Worm (Caenorhabditis elegans) whole organism, mixed stage, embryonic: ENCODE results near the gene C08E3.1.
"Not testable (repeated sequence)": the region's sequence is repeated elsewhere in the genome, so short reads cannot be mapped to it uniquely, and the experiment has no call there.

Experiments
- M03D4.4 ChIP-seq: sonication (generic microtip); optimal IDR thresholded peaks from 2 replicates; lab custom pipeline; 2017; ENCODE audit warnings: mild to moderate bottlenecking, missing genetic modification characterization, missing compliant biosample characterization
- bed-3 ChIP-seq: fragments of 200-800 bp; sonication (Bioruptor generic); optimal IDR thresholded peaks from 3 replicates; lab custom pipeline; 2018; ENCODE audit warnings: mild to moderate bottlenecking, missing genetic modification characterization, moderate library complexity, missing compliant biosample characterization
- blmp-1 ChIP-seq: fragments of 150-350 bp; optimal IDR thresholded peaks from 2 replicates; lab custom pipeline; 2014; ENCODE audit warnings: missing biosample characterization, missing genetic modification characterization
- ceh-39 ChIP-seq: fragments of 150-350 bp; optimal IDR thresholded peaks from 2 replicates; lab custom pipeline; 2014; ENCODE audit warnings: missing biosample characterization, missing genetic modification characterization
- ceh-43 ChIP-seq: fragments of 200-800 bp; sonication (Bioruptor generic); optimal IDR thresholded peaks from 2 replicates; lab custom pipeline; 2018; ENCODE audit warnings: mild to moderate bottlenecking, missing genetic modification characterization, moderate library complexity, missing compliant biosample characterization
- ceh-83 ChIP-seq: fragments of 200-800 bp; sonication (Bioruptor generic); optimal IDR thresholded peaks from 2 replicates; lab custom pipeline; 2018; ENCODE audit warnings: mild to moderate bottlenecking, missing genetic modification characterization, missing compliant biosample characterization
- ces-1 ChIP-seq: fragments of 150-350 bp; optimal IDR thresholded peaks from 2 replicates; lab custom pipeline; 2014; ENCODE audit warnings: missing biosample characterization, missing genetic modification reagents, missing genetic modification characterization
- cnd-1 ChIP-seq: fragments of 200-800 bp; sonication (Bioruptor generic); optimal IDR thresholded peaks from 2 replicates; lab custom pipeline; 2018; ENCODE audit warnings: mild to moderate bottlenecking, missing genetic modification characterization, missing compliant biosample characterization
- drap-1 ChIP-seq: fragments of 200-800 bp; sonication (Bioruptor generic); optimal IDR thresholded peaks from 3 replicates; lab custom pipeline; 2018; ENCODE audit warnings: mild to moderate bottlenecking, missing genetic modification characterization, missing compliant biosample characterization
- flh-1 ChIP-seq: fragments of 200-800 bp; sonication (Bioruptor generic); optimal IDR thresholded peaks from 2 replicates; lab custom pipeline; 2018; ENCODE audit warnings: mild to moderate bottlenecking, missing genetic modification characterization, moderate library complexity, missing compliant biosample characterization
- hlh-1 ChIP-seq: fragments of 150-350 bp; optimal IDR thresholded peaks from 2 replicates; lab custom pipeline; 2014; ENCODE audit warnings: missing biosample characterization, missing genetic modification reagents, missing genetic modification characterization
- lin-32 ChIP-seq: fragments of 200-800 bp; sonication (Bioruptor generic); optimal IDR thresholded peaks from 2 replicates; lab custom pipeline; 2018; ENCODE audit warnings: mild to moderate bottlenecking, missing genetic modification characterization, missing compliant biosample characterization
- mab-5 ChIP-seq: fragments of 150-350 bp; optimal IDR thresholded peaks from 2 replicates; lab custom pipeline; 2014; ENCODE audit warnings: missing biosample characterization, missing genetic modification characterization
- mep-1 ChIP-seq: fragments of 150-350 bp; optimal IDR thresholded peaks from 2 replicates; lab custom pipeline; 2017; ENCODE audit warnings: missing biosample characterization, missing genetic modification reagents, missing genetic modification characterization, inconsistent platforms
- nhr-2 ChIP-seq: fragments of 150-350 bp; optimal IDR thresholded peaks from 2 replicates; lab custom pipeline; 2014; ENCODE audit warnings: missing biosample characterization, missing genetic modification characterization
- nhr-28 ChIP-seq: fragments of 150-350 bp; optimal IDR thresholded peaks from 2 replicates; lab custom pipeline; 2014; ENCODE audit warnings: missing biosample characterization, missing genetic modification characterization
- nhr-76 ChIP-seq: sonication (generic microtip); optimal IDR thresholded peaks from 2 replicates; lab custom pipeline; 2017; ENCODE audit warnings: missing biosample characterization, missing genetic modification characterization
- sem-2 ChIP-seq: fragments of 200-800 bp; sonication (Bioruptor generic); optimal IDR thresholded peaks from 2 replicates; lab custom pipeline; 2018; ENCODE audit warnings: mild to moderate bottlenecking, missing genetic modification characterization, missing compliant biosample characterization
- sptf-1 ChIP-seq: sonication (generic microtip); optimal IDR thresholded peaks from 2 replicates; lab custom pipeline; 2017; ENCODE audit warnings: mild to moderate bottlenecking, missing genetic modification characterization, moderate library complexity, missing compliant biosample characterization
- tbx-8 ChIP-seq: fragments of 200-800 bp; sonication (Bioruptor generic); optimal IDR thresholded peaks from 2 replicates; lab custom pipeline; 2018; ENCODE audit warnings: mild to moderate bottlenecking, missing genetic modification characterization, moderate library complexity, missing compliant biosample characterization
- unc-120 ChIP-seq: sonication (generic microtip); optimal IDR thresholded peaks from 2 replicates; lab custom pipeline; 2017; ENCODE audit warnings: missing genetic modification characterization, missing compliant biosample characterization; ENCODE audit not compliant: poor library complexity, severe bottlenecking
- unc-39 ChIP-seq: fragments of 150-350 bp; optimal IDR thresholded peaks from 2 replicates; lab custom pipeline; 2014; ENCODE audit warnings: missing biosample characterization, missing genetic modification characterization
- unc-62 ChIP-seq: fragments of 150-350 bp; optimal IDR thresholded peaks from 2 replicates; lab custom pipeline; 2014; ENCODE audit warnings: missing biosample characterization, missing genetic modification reagents, missing genetic modification characterization
- zip-8 ChIP-seq: fragments of 150-350 bp; optimal IDR thresholded peaks from 2 replicates; lab custom pipeline; 2014; ENCODE audit warnings: missing biosample characterization, missing genetic modification characterization
- ztf-11 ChIP-seq: fragments of 150-350 bp; optimal IDR thresholded peaks from 2 replicates; lab custom pipeline; 2014; ENCODE audit warnings: missing biosample characterization, missing genetic modification characterization

C08E3.1 gene

DNA sequence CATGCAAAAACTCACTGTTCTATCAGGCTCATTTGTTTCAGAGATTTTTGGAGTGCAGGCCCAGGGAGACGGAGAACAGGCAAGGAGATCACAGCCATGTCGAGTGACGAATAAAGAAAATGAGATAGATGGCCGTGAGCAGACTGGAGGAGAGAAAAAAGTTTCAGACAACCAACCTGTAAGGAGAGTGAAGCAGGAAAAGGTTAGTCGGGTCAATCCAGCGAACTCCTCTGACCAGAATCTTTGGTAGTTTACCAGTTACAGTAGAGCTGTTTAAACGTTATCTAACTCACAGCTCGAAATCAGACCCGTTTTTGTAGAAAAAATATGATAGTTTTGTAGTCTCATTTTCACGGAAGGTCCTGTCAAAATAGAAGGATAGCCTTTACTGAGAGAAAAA is 15.2 kb downstream of the C08E3.1 start, which contains the start of gene fbxb-21:
Gene fbxb-21, minus strand, starts transcription at position 101 of the 400 bp plus-strand sequence.
- TF ChIP-seq sptf-1 (tag; lab: Kevin White, UChicago) (no peak), hlh-1 (tag; lab: Kevin White, UChicago) (no peak), lin-32 (GFP tag; lab: Kevin White, UChicago) (no peak), ceh-83 (no peak), blmp-1 (tag; lab: Kevin White, UChicago) (no peak), ztf-11 (tag; lab: Kevin White, UChicago) (no peak), nhr-28 (tag; lab: Kevin White, UChicago) (no peak), ceh-39 (tag; lab: Kevin White, UChicago) (no peak), bed-3 (GFP tag; lab: Kevin White, UChicago) (no peak), cnd-1 (tag; lab: Kevin White, UChicago) (no peak)

DNA sequence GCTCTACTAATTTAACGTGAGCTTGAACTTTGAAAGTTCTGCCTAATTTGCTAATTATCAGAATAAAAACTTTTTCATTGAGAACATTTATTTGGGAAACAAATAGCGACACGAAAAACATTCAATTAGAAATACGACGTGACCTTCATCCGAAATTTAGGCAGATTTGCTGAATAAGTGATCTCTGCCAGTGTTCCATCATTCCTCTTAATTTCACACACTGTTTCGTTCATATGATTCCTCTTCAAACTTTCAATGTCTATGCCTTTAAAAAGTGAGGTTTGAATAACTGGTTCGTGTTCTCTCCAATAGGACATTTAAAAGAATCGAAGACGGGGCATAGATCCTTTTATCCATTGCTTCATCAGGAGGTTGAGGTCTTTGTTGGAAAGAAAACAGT is 16.9 kb downstream of the C08E3.1 start, which contains the start of gene fbxb-20:
Gene fbxb-20, minus strand, starts transcription at position 101 of the 400 bp plus-strand sequence.
- TF ChIP-seq sptf-1 (tag; lab: Kevin White, UChicago), result no peak
- TF ChIP-seq, all 35 proteins: peak for 0

DNA sequence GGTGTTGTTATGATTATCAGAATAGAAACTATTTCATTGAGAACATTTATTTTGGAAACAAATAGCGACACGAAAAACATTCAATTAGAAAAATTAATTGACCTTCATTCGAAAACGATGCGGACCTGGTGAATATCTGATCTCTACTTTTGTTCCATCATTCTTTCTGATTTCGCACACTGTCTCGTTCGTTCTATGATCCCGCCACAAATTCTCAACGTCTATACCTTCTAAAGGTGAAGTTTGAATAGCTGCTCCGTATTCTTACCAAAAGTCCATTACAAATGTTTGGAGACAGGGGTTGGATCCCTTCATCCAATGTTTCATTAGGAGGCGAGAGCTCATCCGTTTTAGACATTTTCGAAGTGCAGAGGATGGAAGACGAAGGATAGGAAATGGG is 18.2 kb downstream of the C08E3.1 start, which contains the start of gene fbxb-16:
Gene fbxb-16, minus strand, starts transcription at position 101 of the 400 bp plus-strand sequence.
- TF ChIP-seq unc-62 (GFP tag; lab: Kevin White, UChicago) (no peak), sem-2 (no peak), M03D4.4 (tag; lab: Kevin White, UChicago) (no peak), unc-39 (no peak), ceh-43 (GFP tag; lab: Kevin White, UChicago) (no peak), nhr-76 (tag; lab: Kevin White, UChicago) (no peak), nhr-28 (tag; lab: Kevin White, UChicago) (no peak), drap-1 (no peak), nhr-2 (tag; lab: Kevin White, UChicago) (no peak), tbx-8 (GFP tag; lab: Kevin White, UChicago) (no peak), mab-5 (tag; lab: Kevin White, UChicago) (no peak), blmp-1 (tag; lab: Kevin White, UChicago) (no peak), mep-1 (tag; lab: Kevin White, UChicago) (no peak)

DNA sequence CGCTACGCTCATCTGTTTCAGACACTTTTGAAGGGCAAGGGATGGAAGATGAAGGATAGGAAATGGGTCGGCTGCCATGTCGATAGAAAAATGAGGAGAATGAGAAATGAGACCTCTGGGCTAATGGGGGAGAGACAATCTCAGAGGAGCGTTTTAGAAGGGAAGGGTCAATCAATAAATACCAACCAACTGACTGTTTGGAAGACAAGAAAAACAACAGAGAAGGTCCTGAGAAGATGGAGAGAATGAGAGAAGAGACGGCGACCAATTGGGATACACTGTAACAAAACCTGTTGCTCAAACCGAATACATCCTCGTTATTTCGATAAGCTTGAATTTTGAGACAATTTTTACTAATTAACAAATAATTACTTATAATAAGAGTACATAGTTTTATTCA is 19.8 kb downstream of the C08E3.1 start, which contains the start of gene fbxb-15:
Gene fbxb-15, minus strand, starts transcription at position 101 of the 400 bp plus-strand sequence.
- TF ChIP-seq zip-8, result no peak
- TF ChIP-seq ztf-11 (tag; lab: Kevin White, UChicago), result no peak
- no peak for TF ChIP-seq ces-1 (GFP tag; lab: Kevin White, UChicago)
- TF ChIP-seq unc-39, result no peak

DNA sequence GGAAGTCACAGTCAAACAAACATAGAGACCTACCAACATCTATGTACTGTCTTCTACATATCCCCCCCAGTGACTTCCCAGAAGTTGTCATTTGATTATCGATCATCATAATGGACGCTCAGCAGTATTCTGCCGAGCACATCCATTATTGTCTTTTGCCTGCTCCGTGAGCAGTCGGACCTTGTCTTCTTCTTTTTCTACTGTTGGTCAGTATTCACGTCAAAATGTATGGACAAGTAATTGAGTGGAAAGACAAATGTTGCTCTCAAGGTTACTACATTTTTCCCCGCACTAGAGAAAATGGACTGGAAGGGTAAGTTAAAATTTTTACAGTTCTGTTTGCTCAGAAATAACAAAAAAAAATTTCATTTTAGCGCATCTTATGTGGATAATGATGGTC is 21.3 kb downstream of the C08E3.1 start, which contains the start of gene btb-12:
Gene btb-12, plus strand, starts transcription at position 301 of the 400 bp plus-strand sequence.
- TF ChIP-seq M03D4.4 (tag; lab: Kevin White, UChicago) (no peak), ceh-39 (tag; lab: Kevin White, UChicago) (peak; percentile 6), flh-1 (GFP tag; lab: Kevin White, UChicago) (no peak)

DNA sequence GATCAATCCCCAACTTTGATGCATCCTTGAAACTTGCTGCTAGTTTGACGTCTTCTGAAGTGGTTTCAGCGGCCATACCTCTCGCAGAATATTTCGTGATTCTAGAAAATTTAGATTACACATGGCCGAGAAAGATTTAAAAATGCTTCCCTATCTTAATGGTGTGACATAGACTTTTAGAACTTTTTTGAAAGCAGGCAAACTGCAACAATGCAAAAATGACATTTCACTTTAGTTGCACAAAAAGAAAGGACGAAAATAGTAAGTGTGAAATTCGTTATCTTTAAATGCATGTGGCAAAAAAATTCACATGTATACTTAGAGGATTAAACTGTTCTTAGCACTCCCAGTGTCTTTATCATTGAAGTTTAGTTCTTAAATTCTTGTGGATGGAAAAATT is 23.6 kb downstream of the C08E3.1 start, which contains the start of gene ZC204.12:
Gene ZC204.12, minus strand, starts transcription at position 101 of the 400 bp plus-strand sequence.
- TF ChIP-seq bed-3 (GFP tag; lab: Kevin White, UChicago) (no peak), ceh-83 (no peak), ces-1 (GFP tag; lab: Kevin White, UChicago) (no peak), unc-120 (tag; lab: Kevin White, UChicago) (no peak), zip-8 (no peak)

DNA sequence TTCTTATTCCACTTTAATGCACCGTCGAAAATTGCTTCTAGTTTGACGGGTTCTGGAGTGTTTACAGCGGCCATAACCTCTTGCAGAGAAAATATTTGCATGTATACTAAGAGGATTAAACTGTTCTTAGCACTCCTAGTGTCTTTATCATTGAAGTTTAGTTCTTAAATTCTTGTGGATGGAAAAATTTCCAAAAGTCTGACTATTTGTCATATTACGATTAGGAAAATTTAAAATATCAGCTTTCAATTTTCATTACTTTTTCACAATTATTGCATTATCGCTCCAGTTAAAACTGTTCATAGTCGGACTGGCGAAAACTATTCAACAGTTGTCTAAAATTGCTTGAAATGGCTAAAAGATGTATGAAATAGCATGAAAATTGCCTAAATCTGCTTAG is 27.3 kb downstream of the C08E3.1 start, which contains the start of gene ZC204.13:
Gene ZC204.13, minus strand, starts transcription at position 101 of the 400 bp plus-strand sequence.
- not testable (repeated sequence) for TF ChIP-seq ceh-43 (GFP tag; lab: Kevin White, UChicago); unc-120 (tag; lab: Kevin White, UChicago); cnd-1 (tag; lab: Kevin White, UChicago)
